Fruit fly (Drosophila melanogaster) whole organism, embryonic: Measurements from ENCODE around the gene GlcAT-P.

Experiments
- C15 ChIP-seq: fragments of 200-800 bp; sonication (Bioruptor generic); IDR thresholded peaks from 3 replicates; pipeline ENCODE4 v1.3.6; 2022; ENCODE audit warnings: missing biosample characterization, missing genetic modification characterization
- CG10209 ChIP-seq: fragments of 200-800 bp; sonication (Bioruptor generic); optimal IDR thresholded peaks from 3 replicates; lab custom pipeline; 2017; ENCODE audit warnings: missing biosample characterization, mild to moderate bottlenecking, missing genetic modification characterization, missing genetic modification reagents
- CG10267 ChIP-seq: fragments of 200-800 bp; sonication (Bioruptor generic); optimal IDR thresholded peaks from 2 replicates; lab custom pipeline; 2018; ENCODE audit warnings: missing biosample characterization, mild to moderate bottlenecking, missing genetic modification characterization, moderate library complexity
- CG10274 ChIP-seq: fragments of 200-800 bp; sonication (Bioruptor generic); optimal IDR thresholded peaks from 3 replicates; lab custom pipeline; 2017; ENCODE audit warnings: missing biosample characterization, mild to moderate bottlenecking, missing genetic modification characterization
- CG10959 ChIP-seq: fragments of 200-800 bp; sonication (Bioruptor generic); IDR thresholded peaks from 2 replicates; pipeline ENCODE4 v1.3.6; 2022; ENCODE audit warnings: missing biosample characterization, missing genetic modification characterization
- CG11560 ChIP-seq: fragments of 200-800 bp; sonication (Bioruptor generic); IDR thresholded peaks from 3 replicates; pipeline ENCODE4 v1.3.6; 2022; ENCODE audit warnings: missing biosample characterization, missing genetic modification characterization
- CG12391 ChIP-seq: fragments of 200-800 bp; sonication (Bioruptor generic); optimal IDR thresholded peaks from 3 replicates; lab custom pipeline; 2018; ENCODE audit warnings: missing biosample characterization, mild to moderate bottlenecking, missing genetic modification characterization, moderate library complexity
- CG12659 ChIP-seq: fragments of 200-800 bp; sonication (Bioruptor generic); optimal IDR thresholded peaks from 3 replicates; lab custom pipeline; 2017; ENCODE audit warnings: mild to moderate bottlenecking, missing biosample characterization, missing genetic modification reagents, missing genetic modification characterization
- CG13624 ChIP-seq: fragments of 200-800 bp; sonication (Bioruptor generic); optimal IDR thresholded peaks from 2 replicates; lab custom pipeline; 2016; ENCODE audit warnings: missing biosample characterization, missing genetic modification characterization
- CG17186 ChIP-seq: fragments of 200-800 bp; sonication (Bioruptor generic); optimal IDR thresholded peaks from 3 replicates; lab custom pipeline; 2017; ENCODE audit warnings: missing biosample characterization, missing genetic modification reagents, missing genetic modification characterization
- CG17359 ChIP-seq: fragments of 200-800 bp; sonication (Bioruptor generic); optimal IDR thresholded peaks from 3 replicates; lab custom pipeline; 2018; ENCODE audit warnings: missing biosample characterization, mild to moderate bottlenecking, missing genetic modification characterization, moderate library complexity
- CG17802 ChIP-seq: fragments of 200-800 bp; sonication (Bioruptor generic); optimal IDR thresholded peaks from 2 replicates; lab custom pipeline; 2018; ENCODE audit warnings: missing biosample characterization, mild to moderate bottlenecking, missing genetic modification characterization, moderate library complexity
- CG1832 ChIP-seq: fragments of 200-800 bp; sonication (Bioruptor generic); optimal IDR thresholded peaks from 2 replicates; lab custom pipeline; 2017; ENCODE audit warnings: missing biosample characterization, mild to moderate bottlenecking, missing genetic modification characterization, inconsistent platforms
- CG18764 ChIP-seq: fragments of 200-800 bp; sonication (Bioruptor generic); optimal IDR thresholded peaks from 3 replicates; lab custom pipeline; 2016; ENCODE audit warnings: missing biosample characterization, missing genetic modification characterization
- CG2120 ChIP-seq: fragments of 200-800 bp; sonication (Bioruptor generic); optimal IDR thresholded peaks from 3 replicates; lab custom pipeline; 2016; ENCODE audit warnings: missing biosample characterization, missing genetic modification characterization
- CG2199 ChIP-seq: fragments of 200-800 bp; sonication (Bioruptor generic); IDR thresholded peaks from 3 replicates; pipeline ENCODE4 v1.3.6; 2022; ENCODE audit warnings: missing biosample characterization, missing genetic modification characterization
- CG30403 ChIP-seq: fragments of 200-800 bp; sonication (Bioruptor generic); optimal IDR thresholded peaks from 3 replicates; lab custom pipeline; 2016; ENCODE audit warnings: missing biosample characterization, missing genetic modification characterization
- CG31388 ChIP-seq: fragments of 200-800 bp; sonication (Bioruptor generic); optimal IDR thresholded peaks from 2 replicates; lab custom pipeline; 2016; ENCODE audit warnings: missing biosample characterization, missing genetic modification characterization
- CG3163 ChIP-seq: fragments of 200-800 bp; sonication (Bioruptor generic); optimal IDR thresholded peaks from 3 replicates; lab custom pipeline; 2016; ENCODE audit warnings: missing biosample characterization, missing genetic modification characterization
- CG4730 ChIP-seq: fragments of 200-800 bp; sonication (Bioruptor generic); IDR thresholded peaks from 2 replicates; pipeline ENCODE4 v1.3.6; 2022; ENCODE audit warnings: missing biosample characterization, missing genetic modification characterization
- CG7271 ChIP-seq: fragments of 200-800 bp; sonication (Bioruptor generic); optimal IDR thresholded peaks from 2 replicates; lab custom pipeline; 2018; ENCODE audit warnings: missing biosample characterization, mild to moderate bottlenecking, missing genetic modification characterization, moderate library complexity
- CG7556 ChIP-seq: fragments of 200-800 bp; sonication (Bioruptor generic); optimal IDR thresholded peaks from 2 replicates; lab custom pipeline; 2017; ENCODE audit warnings: missing biosample characterization, mild to moderate bottlenecking, missing genetic modification characterization
- CG8478 ChIP-seq: fragments of >200 bp; optimal IDR thresholded peaks from 2 replicates; lab custom pipeline; 2018
- CG8924 ChIP-seq: fragments of 200-800 bp; optimal IDR thresholded peaks from 3 replicates; lab custom pipeline; 2019; ENCODE audit warnings: missing biosample characterization, mild to moderate bottlenecking, missing genetic modification characterization, moderate library complexity
- CG9932 ChIP-seq: fragments of 200-800 bp; sonication (Bioruptor generic); IDR thresholded peaks from 2 replicates; pipeline ENCODE4 v1.3.6; 2022; ENCODE audit warnings: missing biosample characterization, missing genetic modification characterization
- CHES-1-like ChIP-seq: fragments of 200-800 bp; sonication (Bioruptor generic); optimal IDR thresholded peaks from 2 replicates; lab custom pipeline; 2016; ENCODE audit warnings: missing biosample characterization, missing genetic modification characterization
- Chrac-16 ChIP-seq: fragments of 200-800 bp; sonication (Bioruptor generic); optimal IDR thresholded peaks from 3 replicates; lab custom pipeline; 2016; ENCODE audit warnings: missing biosample characterization, missing genetic modification characterization
- D19B ChIP-seq: fragments of 200-800 bp; sonication (Bioruptor generic); optimal IDR thresholded peaks from 2 replicates; lab custom pipeline; 2017; ENCODE audit warnings: missing biosample characterization, mild to moderate bottlenecking, missing genetic modification characterization
- Dad ChIP-seq: fragments of 200-800 bp; sonication (Bioruptor generic); optimal IDR thresholded peaks from 3 replicates; lab custom pipeline; 2016; ENCODE audit warnings: missing biosample characterization, missing genetic modification characterization
- Dll ChIP-seq: fragments of 200-800 bp; sonication (Bioruptor generic); IDR thresholded peaks from 4 replicates; pipeline ENCODE4 v1.3.6; 2022; ENCODE audit warnings: missing biosample characterization, missing genetic modification characterization; ENCODE audit not compliant: partially characterized antibody
- HLH54F ChIP-seq: fragments of 200-800 bp; sonication (Bioruptor generic); optimal IDR thresholded peaks from 3 replicates; lab custom pipeline; 2016; ENCODE audit warnings: missing biosample characterization, missing genetic modification characterization
- HmgZ ChIP-seq: fragments of 200-800 bp; sonication (Bioruptor generic); optimal IDR thresholded peaks from 2 replicates; lab custom pipeline; 2018; ENCODE audit warnings: missing biosample characterization, mild to moderate bottlenecking, missing genetic modification characterization
- Lhr ChIP-seq: fragments of 200-800 bp; sonication (Bioruptor generic); optimal IDR thresholded peaks from 3 replicates; lab custom pipeline; 2017; ENCODE audit warnings: mild to moderate bottlenecking, missing biosample characterization, missing genetic modification reagents, missing genetic modification characterization
- Med ChIP-seq: fragments of 200-800 bp; sonication (Bioruptor generic); peaks from one replicate; lab custom pipeline; 2016; ENCODE audit warnings: missing biosample characterization, missing genetic modification characterization, mild to moderate bottlenecking, inconsistent platforms, moderate library complexity
- Pdp1 ChIP-seq, 2 experiments: fragments of 200-800 bp; sonication (Bioruptor generic); optimal IDR thresholded peaks; 3 replicates each; lab custom pipeline; 2016; ENCODE audit warnings: missing biosample characterization in 2 of 2, missing genetic modification characterization in 2 of 2, mild to moderate bottlenecking in 1 of 2, moderate library complexity in 1 of 2
- Tbp ChIP-seq: fragments of >200 bp; optimal IDR thresholded peaks from 2 replicates; lab custom pipeline; 2018; ENCODE audit warnings: missing biosample characterization, missing genetic modification characterization
- ase ChIP-seq: fragments of 200-800 bp; sonication (Bioruptor generic); IDR thresholded peaks from 3 replicates; pipeline ENCODE4 v1.3.6; 2022; ENCODE audit warnings: missing biosample characterization, missing genetic modification characterization
- az2 ChIP-seq: fragments of 200-800 bp; sonication (Bioruptor generic); optimal IDR thresholded peaks from 3 replicates; lab custom pipeline; 2016; ENCODE audit warnings: missing biosample characterization, missing genetic modification characterization
- cas ChIP-seq: fragments of 200-800 bp; sonication (Bioruptor generic); IDR thresholded peaks from 2 replicates; pipeline ENCODE4 v1.3.6; 2022; ENCODE audit warnings: missing biosample characterization, missing genetic modification characterization
- chinmo ChIP-seq: fragments of 200-800 bp; sonication (Bioruptor generic); IDR thresholded peaks from 4 replicates; pipeline ENCODE4 v1.3.6; 2022; ENCODE audit warnings: missing biosample characterization, missing genetic modification characterization; ENCODE audit not compliant: partially characterized antibody
- crc ChIP-seq: fragments of 200-800 bp; sonication (Bioruptor generic); optimal IDR thresholded peaks from 2 replicates; lab custom pipeline; 2016; ENCODE audit warnings: missing biosample characterization, missing genetic modification characterization
- dmrt99B ChIP-seq: fragments of 200-800 bp; sonication (Bioruptor generic); optimal IDR thresholded peaks from 2 replicates; lab custom pipeline; 2018; ENCODE audit warnings: missing biosample characterization, mild to moderate bottlenecking, missing genetic modification characterization, moderate library complexity
- fd96Cb ChIP-seq: fragments of 200-800 bp; sonication (Bioruptor generic); optimal IDR thresholded peaks from 2 replicates; lab custom pipeline; 2018; ENCODE audit warnings: missing biosample characterization, mild to moderate bottlenecking, missing genetic modification characterization, moderate library complexity
- fru ChIP-seq: fragments of >200 bp; optimal IDR thresholded peaks from 2 replicates; lab custom pipeline; 2017
- lab ChIP-seq: fragments of 200-800 bp; sonication (Bioruptor generic); optimal IDR thresholded peaks from 3 replicates; lab custom pipeline; 2017; ENCODE audit warnings: missing biosample characterization, missing genetic modification characterization, mild to moderate bottlenecking, moderate library complexity, missing genetic modification reagents
- mld ChIP-seq: fragments of 200-800 bp; sonication (Bioruptor generic); IDR thresholded peaks from 3 replicates; pipeline ENCODE4 v1.3.6; 2022; ENCODE audit warnings: missing biosample characterization, missing genetic modification characterization; ENCODE audit not compliant: partially characterized antibody
- pita ChIP-seq: fragments of 200-800 bp; sonication (Bioruptor generic); optimal IDR thresholded peaks from 2 replicates; lab custom pipeline; 2017; ENCODE audit warnings: missing biosample characterization, mild to moderate bottlenecking, missing genetic modification characterization
- pros ChIP-seq: fragments of 200-800 bp; sonication (Bioruptor generic); optimal IDR thresholded peaks from 3 replicates; lab custom pipeline; 2019; ENCODE audit warnings: missing biosample characterization, mild to moderate bottlenecking, missing genetic modification characterization, moderate library complexity
- scrt ChIP-seq: fragments of 200-800 bp; sonication (Bioruptor generic); optimal IDR thresholded peaks from 2 replicates; lab custom pipeline; 2018; ENCODE audit warnings: missing biosample characterization, mild to moderate bottlenecking, missing genetic modification characterization, moderate library complexity
- vnd ChIP-seq: fragments of 200-800 bp; sonication (Bioruptor generic); IDR thresholded peaks from 3 replicates; pipeline ENCODE4 v1.3.6; 2022; ENCODE audit warnings: missing biosample characterization, missing genetic modification characterization; ENCODE audit not compliant: partially characterized antibody
- zf30C ChIP-seq: fragments of 200-800 bp; sonication (Bioruptor generic); optimal IDR thresholded peaks from 3 replicates; lab custom pipeline; 2018; ENCODE audit warnings: missing biosample characterization, mild to moderate bottlenecking, missing genetic modification characterization

Gene GlcAT-P

DNA sequence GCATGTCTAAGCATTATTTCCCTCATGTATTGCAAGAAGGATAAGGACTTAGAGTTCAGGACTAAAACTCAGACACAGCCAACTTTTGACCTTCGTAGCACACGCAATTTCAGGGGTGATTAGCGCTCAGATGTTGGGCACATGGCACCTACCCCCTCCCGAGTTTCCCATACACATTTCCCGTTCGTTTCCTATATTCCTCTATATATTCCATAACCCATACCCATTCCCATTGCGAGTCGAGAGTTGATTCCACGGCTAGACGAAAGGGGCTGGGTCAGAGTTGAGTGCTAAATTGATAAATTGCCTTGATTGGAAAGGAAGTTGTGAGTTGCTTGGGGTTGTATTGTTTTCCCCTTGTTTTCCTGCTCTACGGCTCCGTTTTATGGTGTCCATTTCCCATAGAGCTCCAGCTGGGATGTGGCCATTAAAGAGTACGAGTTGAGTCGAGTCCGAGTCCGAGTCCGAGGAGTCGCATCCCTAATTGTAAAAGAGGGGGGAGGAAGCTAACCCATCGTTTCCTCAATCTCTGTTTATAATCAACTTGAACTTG is 46.8 kb upstream of the GlcAT-P start (continued):
- TF ChIP-seq CG4730 (GFP tag; lab: Robert Waterston, UW) (no peak), CG9932 (GFP tag; lab: Robert Waterston, UW) (no peak), CHES-1-like (GFP tag; lab: Kevin White, UChicago) (no peak), CG30403 (GFP tag; lab: Kevin White, UChicago) (no peak), HmgZ (tag; lab: Kevin White, UChicago) (no peak), zf30C (GFP tag; lab: Kevin White, UChicago) (peak; percentile 17), D19B (GFP tag; lab: Kevin White, UChicago) (no peak), lab (GFP tag; lab: Kevin White, UChicago) (no peak), CG17359 (tag; lab: Kevin White, UChicago) (no peak), CG2120 (no peak), CG7271 (no peak), ase (no peak), CG10274 (GFP tag; lab: Kevin White, UChicago) (no peak), az2 (GFP tag; lab: Kevin White, UChicago) (no peak), HLH54F (no peak), Pdp1 (GFP tag; optimal IDR thresholded peaks at IDR 0.05; lab: Kevin White, UChicago) (no peak), CG10959 (GFP tag; lab: Robert Waterston, UW) (no peak), CG10267 (tag; lab: Kevin White, UChicago) (no peak), dmrt99B (tag; lab: Kevin White, UChicago) (no peak), CG12659 (GFP tag; lab: Kevin White, UChicago) (no peak), CG8478 (lab: Kevin White, UChicago) (no peak), CG7556 (GFP tag; lab: Kevin White, UChicago) (no peak), fd96Cb (tag; lab: Kevin White, UChicago) (no peak), CG3163 (GFP tag; lab: Kevin White, UChicago) (no peak), CG18764 (GFP tag; lab: Kevin White, UChicago) (no peak), crc (GFP tag; lab: Kevin White, UChicago) (no peak), pita (GFP tag; lab: Kevin White, UChicago) (no peak), scrt (GFP tag; lab: Kevin White, UChicago) (no peak), Med (GFP tag; lab: Kevin White, UChicago) (peak; percentile 35), chinmo (GFP tag; lab: Robert Waterston, UW) (0 out of 4 replicates have a peak, but pooled peaks have one; percentile 12), CG8924 (tag; lab: Kevin White, UChicago) (no peak), CG17802 (tag; lab: Kevin White, UChicago) (no peak), vnd (no peak), CG11560 (tag; lab: Robert Waterston, UW) (no peak), CG17186 (GFP tag; lab: Kevin White, UChicago) (no peak), Tbp (GFP tag; lab: Kevin White, UChicago) (no peak), Chrac-16 (no peak), CG1832 (GFP tag; lab: Kevin White, UChicago) (no peak), cas (GFP tag; lab: Robert Waterston, UW) (no peak), CG10209 (no peak), Dll (no peak), CG13624 (GFP tag; lab: Kevin White, UChicago) (no peak), CG12391 (peak; percentile 9), CG31388 (no peak), C15 (no peak), pros (GFP tag; lab: Kevin White, UChicago) (peak; percentile 92), fru (no peak), mld (GFP tag; lab: Robert Waterston, UW) (no peak), Dad (GFP tag; lab: Kevin White, UChicago) (no peak), Lhr (no peak), CG2199 (GFP tag; lab: Robert Waterston, UW) (no peak)
